Worm (Caenorhabditis elegans) whole organism, late embryonic: ENCODE results near the gene Y51B9A.7.

Source experiments
- C38D4.7 ChIP-seq: fragments of 200-800 bp; sonication (Bioruptor generic); optimal IDR thresholded peaks from 2 replicates; lab custom pipeline; 2018; ENCODE audit warnings: mild to moderate bottlenecking, missing genetic modification characterization, moderate library complexity, missing compliant biosample characterization
- F13H6.1 ChIP-seq: sonication (generic microtip); optimal IDR thresholded peaks from 2 replicates; lab custom pipeline; 2016; ENCODE audit warnings: missing genetic modification characterization, missing compliant biosample characterization
- K02D7.2 ChIP-seq: sonication (generic microtip); optimal IDR thresholded peaks from 2 replicates; lab custom pipeline; 2017; ENCODE audit warnings: mild to moderate bottlenecking, missing genetic modification characterization, missing compliant biosample characterization
- K09A11.1 ChIP-seq: sonication (generic microtip); optimal IDR thresholded peaks from 2 replicates; lab custom pipeline; 2017; ENCODE audit warnings: antibody characterized with exemption, mild to moderate bottlenecking, missing genetic modification characterization, missing compliant biosample characterization; ENCODE audit not compliant: insufficient read depth
- T23F11.4 ChIP-seq: fragments of 200-800 bp; sonication (Bioruptor generic); optimal IDR thresholded peaks from 2 replicates; lab custom pipeline; 2018; ENCODE audit warnings: mild to moderate bottlenecking, missing genetic modification characterization, missing compliant biosample characterization
- Y22D7AL.16 ChIP-seq: sonication (generic microtip); optimal IDR thresholded peaks from 2 replicates; lab custom pipeline; 2016; ENCODE audit warnings: missing genetic modification characterization, missing compliant biosample characterization
- ahr-1 ChIP-seq: sonication (generic microtip); optimal IDR thresholded peaks from 2 replicates; lab custom pipeline; 2016; ENCODE audit warnings: missing genetic modification characterization, missing compliant biosample characterization
- ceh-2 ChIP-seq: sonication (generic microtip); optimal IDR thresholded peaks from 2 replicates; lab custom pipeline; 2016; ENCODE audit warnings: missing genotype, missing genetic modification characterization, missing compliant biosample characterization
- ceh-22 ChIP-seq: sonication (generic microtip); optimal IDR thresholded peaks from 2 replicates; lab custom pipeline; 2017; ENCODE audit warnings: missing biosample characterization, missing genetic modification characterization
- ceh-24 ChIP-seq: sonication (generic microtip); optimal IDR thresholded peaks from 2 replicates; lab custom pipeline; 2016; ENCODE audit warnings: mild to moderate bottlenecking, missing genetic modification characterization, missing compliant biosample characterization
- ceh-31 ChIP-seq: sonication (generic microtip); optimal IDR thresholded peaks from 2 replicates; lab custom pipeline; 2016; ENCODE audit warnings: missing genetic modification characterization, missing compliant biosample characterization
- ceh-45 ChIP-seq: fragments of 200-800 bp; sonication (Bioruptor generic); IDR thresholded peaks from 2 replicates; pipeline ENCODE4 v1.3.6; 2022; ENCODE audit warnings: missing genetic modification reagents, missing genetic modification characterization, missing compliant biosample characterization
- ceh-9 ChIP-seq: sonication (generic microtip); optimal IDR thresholded peaks from 2 replicates; lab custom pipeline; 2016; ENCODE audit warnings: mild to moderate bottlenecking, missing genetic modification characterization, inconsistent platforms, missing compliant biosample characterization
- dmd-4 ChIP-seq: sonication (generic microtip); optimal IDR thresholded peaks from 2 replicates; lab custom pipeline; 2016; ENCODE audit warnings: borderline replicate concordance, missing genetic modification characterization, missing compliant biosample characterization
- dve-1 ChIP-seq: sonication (generic microtip); optimal IDR thresholded peaks from 2 replicates; lab custom pipeline; 2017; ENCODE audit warnings: antibody characterized with exemption, mild to moderate bottlenecking, missing genetic modification characterization, missing compliant biosample characterization
- elt-2 ChIP-seq: sonication (generic microtip); optimal IDR thresholded peaks from 2 replicates; lab custom pipeline; 2016; ENCODE audit warnings: missing genetic modification reagents, missing genetic modification characterization, missing compliant biosample characterization
- elt-4 ChIP-seq: sonication (generic microtip); optimal IDR thresholded peaks from 2 replicates; lab custom pipeline; 2016; ENCODE audit warnings: missing genetic modification characterization, missing compliant biosample characterization
- eyg-1 ChIP-seq: sonication (generic microtip); optimal IDR thresholded peaks from 2 replicates; lab custom pipeline; 2016; ENCODE audit warnings: missing genotype, missing genetic modification characterization, missing compliant biosample characterization
- fax-1 ChIP-seq: sonication (generic microtip); optimal IDR thresholded peaks from 2 replicates; lab custom pipeline; 2016; ENCODE audit warnings: missing genotype, missing genetic modification characterization, missing compliant biosample characterization
- fkh-6 ChIP-seq: sonication (generic microtip); optimal IDR thresholded peaks from 2 replicates; lab custom pipeline; 2016; ENCODE audit warnings: missing genetic modification characterization, missing compliant biosample characterization
- hlh-30 ChIP-seq: sonication (generic microtip); optimal IDR thresholded peaks from 2 replicates; lab custom pipeline; 2017; ENCODE audit warnings: antibody characterized with exemption, missing genetic modification characterization, missing compliant biosample characterization; ENCODE audit not compliant: insufficient read depth
- hlh-6 ChIP-seq: sonication (generic microtip); optimal IDR thresholded peaks from 2 replicates; lab custom pipeline; 2016; ENCODE audit warnings: missing genotype, missing genetic modification characterization, missing compliant biosample characterization
- lim-6 ChIP-seq: sonication (generic microtip); optimal IDR thresholded peaks from 2 replicates; lab custom pipeline; 2016; ENCODE audit warnings: missing genetic modification characterization, missing compliant biosample characterization
- lin-11 ChIP-seq: fragments of 200-800 bp; sonication (Bioruptor generic); optimal IDR thresholded peaks from 2 replicates; lab custom pipeline; 2018; ENCODE audit warnings: mild to moderate bottlenecking, missing genetic modification characterization, missing compliant biosample characterization
- madf-2 ChIP-seq: sonication (generic microtip); optimal IDR thresholded peaks from 2 replicates; lab custom pipeline; 2017; ENCODE audit warnings: missing genetic modification characterization, missing compliant biosample characterization
- mec-3 ChIP-seq: sonication (generic microtip); optimal IDR thresholded peaks from 2 replicates; lab custom pipeline; 2016; ENCODE audit warnings: borderline replicate concordance, missing genetic modification characterization, missing compliant biosample characterization
- nfya-1 ChIP-seq: sonication (generic microtip); optimal IDR thresholded peaks from 2 replicates; lab custom pipeline; 2017; ENCODE audit warnings: missing genetic modification characterization, mild to moderate bottlenecking, missing compliant biosample characterization, antibody characterized with exemption, moderate library complexity
- nhr-232 ChIP-seq: sonication (generic microtip); optimal IDR thresholded peaks from 2 replicates; lab custom pipeline; 2016; ENCODE audit warnings: missing genetic modification characterization, missing compliant biosample characterization
- odd-2 ChIP-seq: sonication (generic microtip); optimal IDR thresholded peaks from 2 replicates; lab custom pipeline; 2017; ENCODE audit warnings: antibody characterized with exemption, mild to moderate bottlenecking, missing genetic modification characterization, missing compliant biosample characterization
- pag-3 ChIP-seq: sonication (generic microtip); optimal IDR thresholded peaks from 2 replicates; lab custom pipeline; 2016; ENCODE audit warnings: missing compliant biosample characterization, missing genetic modification characterization, borderline replicate concordance
- pat-9 ChIP-seq: fragments of 200-800 bp; sonication (Bioruptor generic); optimal IDR thresholded peaks from 2 replicates; lab custom pipeline; 2018; ENCODE audit warnings: mild to moderate bottlenecking, missing genetic modification characterization, moderate library complexity, missing compliant biosample characterization
- pax-1 ChIP-seq: fragments of 150-350 bp; optimal IDR thresholded peaks from 2 replicates; lab custom pipeline; 2014; ENCODE audit warnings: missing biosample characterization, missing genetic modification characterization
- pha-2 ChIP-seq: sonication (generic microtip); optimal IDR thresholded peaks from 2 replicates; lab custom pipeline; 2017; ENCODE audit warnings: mild to moderate bottlenecking, missing genetic modification characterization, missing compliant biosample characterization
- pha-4 ChIP-seq: fragments of 150-350 bp; optimal IDR thresholded peaks from 2 replicates; lab custom pipeline; 2018; ENCODE audit warnings: missing biosample characterization, missing genetic modification reagents, missing genetic modification characterization
- pqm-1 ChIP-seq: sonication (generic microtip); optimal IDR thresholded peaks from 2 replicates; lab custom pipeline; 2016; ENCODE audit warnings: missing genetic modification characterization, missing compliant biosample characterization
- pros-1 ChIP-seq: fragments of 150-350 bp; optimal IDR thresholded peaks from 2 replicates; lab custom pipeline; 2014; ENCODE audit warnings: missing biosample characterization, missing genetic modification reagents, missing genetic modification characterization
- rnt-1 ChIP-seq: sonication (generic microtip); optimal IDR thresholded peaks from 2 replicates; lab custom pipeline; 2016; ENCODE audit warnings: missing genetic modification characterization, missing compliant biosample characterization
- sox-2 ChIP-seq: fragments of 200-800 bp; sonication (Bioruptor generic); IDR thresholded peaks from 2 replicates; pipeline ENCODE4 v1.3.6; 2022; ENCODE audit warnings: missing genetic modification reagents, missing genetic modification characterization, missing compliant biosample characterization
- tbx-2 ChIP-seq: sonication (generic microtip); optimal IDR thresholded peaks from 2 replicates; lab custom pipeline; 2016; ENCODE audit warnings: missing genetic modification characterization, missing compliant biosample characterization

Gene Y51B9A.7

ce11 chrII:9362249-9362648 lies 37.6 kb upstream of the Y51B9A.7 start:
- TF ChIP-seq lim-6 (tag; lab: Kevin White, UChicago) (no peak), fkh-6 (tag; lab: Kevin White, UChicago) (no peak)

ce11 chrII:9369394-9369793 lies 30.5 kb upstream of the Y51B9A.7 start:
- TF ChIP-seq pqm-1 (tag; lab: Kevin White, UChicago) (no peak), tbx-2 (tag; lab: Kevin White, UChicago) (no peak), ahr-1 (tag; lab: Kevin White, UChicago) (no peak), pag-3 (tag; lab: Kevin White, UChicago) (no peak), fax-1 (tag; lab: Kevin White, UChicago) (no peak), hlh-6 (tag; lab: Kevin White, UChicago) (no peak), T23F11.4 (GFP tag; lab: Kevin White, UChicago) (no peak), dmd-4 (no peak), C38D4.7 (GFP tag; lab: Kevin White, UChicago) (no peak), pha-2 (tag; lab: Kevin White, UChicago) (no peak), ceh-22 (tag; lab: Kevin White, UChicago) (no peak), nfya-1 (tag; lab: Kevin White, UChicago) (no peak), pha-4 (tag; lab: Kevin White, UChicago) (no peak), pros-1 (tag; lab: Kevin White, UChicago) (no peak), lin-11 (tag; lab: Kevin White, UChicago) (no peak), dve-1 (tag; lab: Kevin White, UChicago) (no peak), mec-3 (tag; lab: Kevin White, UChicago) (no peak), rnt-1 (tag; lab: Kevin White, UChicago) (no peak), ceh-45 (GFP tag; lab: Robert Waterston, UW) (no peak), madf-2 (tag; lab: Kevin White, UChicago) (no peak)

ce11 chrII:9372393-9372792 lies 27.5 kb upstream of the Y51B9A.7 start, which contains the start of gene C06C3.3:
TSS of gene C06C3.3 (minus strand) at chrII:9372493.
- no peak for TF ChIP-seq nhr-232 (tag; lab: Kevin White, UChicago)
- TF ChIP-seq F13H6.1 (tag; lab: Kevin White, UChicago) = no peak
- TF ChIP-seq dve-1 (tag; lab: Kevin White, UChicago) = no peak
- TF ChIP-seq K09A11.1 = no peak
- TF ChIP-seq fkh-6 (tag; lab: Kevin White, UChicago) = no peak
- no peak for TF ChIP-seq pax-1 (tag; lab: Kevin White, UChicago)

ce11 chrII:9372991-9373390 lies 26.9 kb upstream of the Y51B9A.7 start, which contains the start of gene C06C3.4:
TSS of gene C06C3.4 (plus strand) at chrII:9373291.
- TF ChIP-seq hlh-30 (tag; lab: Kevin White, UChicago) (no peak), elt-4 (no peak), sox-2 (GFP tag; lab: Robert Waterston, UW) (no peak), K09A11.1 (no peak), ceh-24 (tag; lab: Kevin White, UChicago) (no peak), Y22D7AL.16 (tag; lab: Kevin White, UChicago) (no peak), ceh-2 (tag; lab: Kevin White, UChicago) (no peak), F13H6.1 (tag; lab: Kevin White, UChicago) (no peak), T23F11.4 (GFP tag; lab: Kevin White, UChicago) (no peak), odd-2 (tag; lab: Kevin White, UChicago) (no peak), eyg-1 (tag; lab: Kevin White, UChicago) (no peak), ceh-31 (no peak), elt-2 (tag; lab: Kevin White, UChicago) (no peak), nhr-232 (tag; lab: Kevin White, UChicago) (no peak), tbx-2 (tag; lab: Kevin White, UChicago) (no peak), K02D7.2 (tag; lab: Kevin White, UChicago) (no peak), C38D4.7 (GFP tag; lab: Kevin White, UChicago) (no peak), pat-9 (no peak), madf-2 (tag; lab: Kevin White, UChicago) (no peak), ceh-9 (no peak)
